Worm (Caenorhabditis elegans): Measurements from ENCODE around the gene gfl-1.

gfl-1 gene

ce11 chrIV:11480027-11480896 is 40.8 kb upstream of the gfl-1 start, which contains the start of the genes mbf-1 and nse-4:
TSS of gene mbf-1 (minus strand) at chrIV:11480369.
TSS of gene nse-4 (plus strand) at chrIV:11480846.
- TF ChIP-seq elt-2 (tag; optimal IDR thresholded peaks at IDR 0.05) (peak; percentile 1), skn-1 (tag; optimal IDR thresholded peaks at IDR 0.05) (peak; percentile 70), dsc-1 (tag; optimal IDR thresholded peaks at IDR 0.05) (peak; percentile 47), hlh-4 (tag; optimal IDR thresholded peaks at IDR 0.05) (no peak), unc-86 (tag; optimal IDR thresholded peaks at IDR 0.05) (peak; percentile 39), irx-1 (tag; optimal IDR thresholded peaks at IDR 0.05) (peak; percentile 60), rnt-1 (tag; optimal IDR thresholded peaks at IDR 0.05) (peak; percentile 52), C04F5.9 (tag; optimal IDR thresholded peaks at IDR 0.05) (peak; percentile 47), nhr-90 (tag; optimal IDR thresholded peaks at IDR 0.05; ENCODE audit: poor library complexity) (peak; percentile 59), mep-1 (tag; optimal IDR thresholded peaks at IDR 0.05) (peak; percentile 91), mdl-1 (tag; optimal IDR thresholded peaks at IDR 0.05) (peak in 1 of 2 experiments; percentile 49), unc-30 (tag; optimal IDR thresholded peaks at IDR 0.05) (no peak), C34B4.2 (tag; optimal IDR thresholded peaks at IDR 0.05) (no peak), C16A3.4 (tag; optimal IDR thresholded peaks at IDR 0.05) (peak; percentile 61), jun-1 (tag; optimal IDR thresholded peaks at IDR 0.05) (peak; percentile 20), lin-35 (GFP tag; optimal IDR thresholded peaks at IDR 0.05) (peak; percentile 81 to 89), nhr-77 (tag; optimal IDR thresholded peaks at IDR 0.05) (peak; percentile 26), nhr-19 (GFP tag; conservative IDR thresholded peaks at IDR 0.05) (peak; percentile 55), nhr-47 (tag; optimal IDR thresholded peaks at IDR 0.05) (peak; percentile 80), isw-1 (GFP tag; IDR thresholded peaks at IDR 0.05) (peak; percentile 44), Y116A8C.19 (tag; optimal IDR thresholded peaks at IDR 0.05; ENCODE audit: borderline replicate concordance) (no peak), lir-3 (tag; optimal IDR thresholded peaks at IDR 0.05; ENCODE audit: poor library complexity) (no peak), nhr-71 (tag; optimal IDR thresholded peaks at IDR 0.05) (peak; percentile 81), lin-15B (tag; optimal IDR thresholded peaks at IDR 0.05) (peak; percentile 46), nhr-85 (tag) (peak; percentile 76), fkh-8 (tag; optimal IDR thresholded peaks at IDR 0.05) (peak; percentile 31), nhr-84 (tag; optimal IDR thresholded peaks at IDR 0.05) (no peak), lin-13 (GFP tag; optimal IDR thresholded peaks at IDR 0.05) (peak; percentile 44), tbx-2 (tag; optimal IDR thresholded peaks at IDR 0.05) (peak; percentile 64), aly-2 (tag; optimal IDR thresholded peaks at IDR 0.05) (no peak), ceh-82 (tag; optimal IDR thresholded peaks at IDR 0.05) (peak; percentile 54 to 60 (median 59)), ama-1 (optimal IDR thresholded peaks at IDR 0.05) (peak; percentile 36), swsn-7 (tag; optimal IDR thresholded peaks at IDR 0.05) (peak; percentile 81), zip-4 (GFP tag; optimal IDR thresholded peaks at IDR 0.05) (peak; percentile 34), blmp-1 (tag; optimal IDR thresholded peaks at IDR 0.05) (peak; percentile 55), ets-5 (GFP tag; IDR thresholded peaks at IDR 0.05) (no peak), ceh-90 (tag; optimal IDR thresholded peaks at IDR 0.05) (peak; percentile 14), F16B12.6 (tag; optimal IDR thresholded peaks at IDR 0.05) (peak; percentile 96), snu-23 (GFP tag; optimal IDR thresholded peaks at IDR 0.05) (peak; percentile 89), unc-130 (tag; optimal IDR thresholded peaks at IDR 0.05) (peak; percentile 45), nhr-20 (tag; optimal IDR thresholded peaks at IDR 0.05) (peak; percentile 75), xbp-1 (tag; optimal IDR thresholded peaks at IDR 0.05) (peak; percentile 79), lsy-2 (tag; optimal IDR thresholded peaks at IDR 0.05) (peak; percentile 72 to 79), dpl-1 (GFP tag; optimal IDR thresholded peaks at IDR 0.05) (peak; percentile 70 to 85 (median 82)), efl-1 (optimal IDR thresholded peaks at IDR 0.05) (peak; percentile 39 to 78), efl-1 (GFP tag; optimal IDR thresholded peaks at IDR 0.05 in 1 of 2) (peak; percentile 85 to 97), sup-37 (GFP tag; optimal IDR thresholded peaks at IDR 0.05) (no peak), nhr-11 (tag; optimal IDR thresholded peaks at IDR 0.05) (no peak), lin-14 (GFP tag; optimal IDR thresholded peaks at IDR 0.05) (peak; percentile 78), egl-13 (tag; optimal IDR thresholded peaks at IDR 0.05) (peak; percentile 45)
